Fruit fly (Drosophila melanogaster): ENCODE data around the gene Pgant4.

The Pgant4 gene

dm6 chr2L:3478034-3478880 lies 5.9 kb downstream of the Pgant4 start, which contains the start of gene Thor (continued):
- TF ChIP-seq E2f1 (GFP tag; IDR thresholded peaks at IDR 0.05): peak; percentile 23; the same call in 1 of the 2 replicates
- peak; percentile 44 for TF ChIP-seq CG18262 (tag; optimal IDR thresholded peaks at IDR 0.05)
- peak; percentile 53; the same call in 1 of the 2 replicates for TF ChIP-seq CG11696 (GFP tag; IDR thresholded peaks at IDR 0.05)
- TF ChIP-seq hb (GFP tag; IDR thresholded peaks at IDR 0.05; ENCODE audit: partially characterized antibody): no peak
- peak; percentile 77 for TF ChIP-seq abd-A (tag; optimal IDR thresholded peaks at IDR 0.05)
- no peak for TF ChIP-seq C15 (GFP tag; IDR thresholded peaks at IDR 0.05)
- peak; percentile 89 for TF ChIP-seq otp (GFP tag; IDR thresholded peaks at IDR 0.05)
- peak; percentile 90 for TF ChIP-seq sens (GFP tag)
- peak; percentile 91 for TF ChIP-seq CG42726 (GFP tag; IDR thresholded peaks at IDR 0.05; ENCODE audit: partially characterized antibody)
- peak; percentile 40 for TF ChIP-seq CG1603 (tag; optimal IDR thresholded peaks at IDR 0.05)
- TF ChIP-seq ab (GFP tag; optimal IDR thresholded peaks at IDR 0.05): peak; percentile 58
- TF ChIP-seq cg (GFP tag; optimal IDR thresholded peaks at IDR 0.05): peak; percentile 19
- TF ChIP-seq Stat92E (GFP tag; optimal IDR thresholded peaks at IDR 0.05): peak in 1 of 3 experiments; percentile 88
- no peak; the same call in 1 of the 2 replicates for TF ChIP-seq CG6272 (GFP tag; IDR thresholded peaks at IDR 0.05)
- TF ChIP-seq nerfin-2 (GFP tag; IDR thresholded peaks at IDR 0.05; ENCODE audit: partially characterized antibody): no peak
- no peak for TF ChIP-seq Dll (GFP tag; IDR thresholded peaks at IDR 0.05; ENCODE audit: partially characterized antibody)
- TF ChIP-seq inv (GFP tag; IDR thresholded peaks at IDR 0.05; ENCODE audit: partially characterized antibody): no peak
- no peak for TF ChIP-seq tgo (GFP tag; IDR thresholded peaks at IDR 0.05)
- peak; percentile 39 for TF ChIP-seq CG5245 (GFP tag; optimal IDR thresholded peaks at IDR 0.05)
- TF ChIP-seq pzg (GFP tag; optimal IDR thresholded peaks at IDR 0.05): peak; percentile 12
- peak; percentile 11 for TF ChIP-seq Sry-δ (GFP tag; optimal IDR thresholded peaks at IDR 0.05)
- TF ChIP-seq Dad (GFP tag; optimal IDR thresholded peaks at IDR 0.05): peak; percentile 68
- peak; percentile 53; the same call in 1 of the 2 replicates for TF ChIP-seq Nf-YA (GFP tag; IDR thresholded peaks at IDR 0.05)
- TF ChIP-seq lilli (GFP tag; optimal IDR thresholded peaks at IDR 0.05): peak; percentile 86
- no peak for TF ChIP-seq CG30431 (GFP tag; optimal IDR thresholded peaks at IDR 0.05)
- TF ChIP-seq CG8388 (GFP tag; optimal IDR thresholded peaks at IDR 0.05): peak; percentile 24
- TF ChIP-seq CG4424 (GFP tag; optimal IDR thresholded peaks at IDR 0.05): peak; percentile 40
- peak; percentile 74 for TF ChIP-seq bowl (GFP tag; IDR thresholded peaks at IDR 0.05)
- peak; percentile 41 for TF ChIP-seq Ets65A (GFP tag)
- TF ChIP-seq chif (GFP tag; optimal IDR thresholded peaks at IDR 0.05): peak; percentile 36 to 45
- TF ChIP-seq sug (tag; optimal IDR thresholded peaks at IDR 0.05): peak; percentile 77
- peak; percentile 13 for TF ChIP-seq CG4820 (GFP tag; optimal IDR thresholded peaks at IDR 0.05)
- peak; percentile 21 for TF ChIP-seq Spps (tag; optimal IDR thresholded peaks at IDR 0.05)
- no peak for TF ChIP-seq Doc2 (GFP tag; IDR thresholded peaks at IDR 0.05)
- TF ChIP-seq BEAF-32 (GFP tag; optimal IDR thresholded peaks at IDR 0.05): no peak
- TF ChIP-seq nau (GFP tag; optimal IDR thresholded peaks at IDR 0.05): peak; percentile 71
- TF ChIP-seq CrebB (tag; optimal IDR thresholded peaks at IDR 0.05): peak; percentile 87
- TF ChIP-seq br (optimal IDR thresholded peaks at IDR 0.05): no peak
- no peak for TF ChIP-seq CG2129 (GFP tag; IDR thresholded peaks at IDR 0.05; ENCODE audit: partially characterized antibody)
- TF ChIP-seq PHDP (tag; optimal IDR thresholded peaks at IDR 0.05): peak; percentile 49
- TF ChIP-seq CG10267 (tag; optimal IDR thresholded peaks at IDR 0.05): peak; percentile 28
- peak; percentile 69 for TF ChIP-seq onecut (GFP tag; IDR thresholded peaks at IDR 0.05)
- TF ChIP-seq CG18476 (GFP tag; optimal IDR thresholded peaks at IDR 0.05): no peak
- TF ChIP-seq Ssrp (tag; optimal IDR thresholded peaks at IDR 0.05): no peak
- peak; percentile 71 for TF ChIP-seq Opbp (GFP tag; IDR thresholded peaks at IDR 0.05; ENCODE audit: partially characterized antibody)
- TF ChIP-seq Poxn (GFP tag; IDR thresholded peaks at IDR 0.05): peak; percentile 31; the same call in 1 of the 2 replicates
- peak; percentile 42 for TF ChIP-seq mam (GFP tag; optimal IDR thresholded peaks at IDR 0.05)
- peak; percentile 26 for TF ChIP-seq CG8944 (GFP tag; optimal IDR thresholded peaks at IDR 0.05)
